Fruit fly (Drosophila melanogaster): ENCODE results near the gene Bin1.
A peak's percentile ranks its signal among the peaks of the same experiment; 100 is the strongest.

Gene Bin1

DNA sequence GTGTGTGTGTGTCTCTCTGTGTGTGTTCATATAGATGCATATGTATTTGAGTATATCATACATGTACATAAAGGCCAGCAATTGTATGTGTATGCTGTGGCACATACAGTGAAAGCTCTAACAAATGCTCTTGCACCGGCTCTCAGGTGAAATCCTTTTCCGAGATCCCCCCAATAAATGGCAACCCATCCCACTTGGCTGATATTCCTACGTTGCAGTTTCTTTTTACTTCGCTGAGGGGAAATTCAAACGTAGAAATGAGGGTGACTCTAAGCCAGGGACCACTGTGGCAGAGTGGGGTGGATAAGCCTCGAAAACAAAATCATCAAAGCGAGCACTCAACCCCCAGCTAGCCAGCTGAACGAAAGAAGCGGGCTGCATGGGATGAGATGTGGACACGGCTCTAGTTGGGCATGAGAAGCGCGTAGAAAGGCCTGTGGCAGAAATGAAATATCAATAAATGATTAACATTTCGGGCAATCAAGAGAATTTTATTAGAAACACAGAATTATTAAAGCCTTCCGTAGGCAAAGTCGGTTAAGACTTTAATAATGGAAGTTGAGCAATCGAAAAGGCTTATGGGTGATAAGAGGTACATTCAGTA lies 33.0 kb upstream of the Bin1 start (continued):
- peak; percentile 99 for TF ChIP-seq sens-2 (GFP tag; IDR thresholded peaks at IDR 0.05)
- peak; percentile 100 for TF ChIP-seq CG8944 (GFP tag; optimal IDR thresholded peaks at IDR 0.05)
- peak; percentile 98 for TF ChIP-seq zfh2 (GFP tag; optimal IDR thresholded peaks at IDR 0.05)
- peak; percentile 100 for TF ChIP-seq CG18599 (GFP tag; optimal IDR thresholded peaks at IDR 0.05)
- TF ChIP-seq CG33557 (GFP tag; optimal IDR thresholded peaks at IDR 0.05), result peak; percentile 90
- TF ChIP-seq emc (GFP tag; optimal IDR thresholded peaks at IDR 0.05), result peak; percentile 99
- peak; percentile 93 for TF ChIP-seq CG6654 (GFP tag; optimal IDR thresholded peaks at IDR 0.05)
- peak; percentile 98 for TF ChIP-seq gcm2 (GFP tag; optimal IDR thresholded peaks at IDR 0.05)
- TF ChIP-seq tna (GFP tag; IDR thresholded peaks at IDR 0.05; ENCODE audit: partially characterized antibody), result peak; percentile 63; the same call in 1 of the 2 replicates
- peak; percentile 99 for TF ChIP-seq CG1602 (GFP tag; optimal IDR thresholded peaks at IDR 0.05)
- TF ChIP-seq CG2712 (tag; optimal IDR thresholded peaks at IDR 0.05), result peak; percentile 99
- TF ChIP-seq h (optimal IDR thresholded peaks at IDR 0.05), result no peak
- peak; percentile 99 for TF ChIP-seq Atf-2 (GFP tag; optimal IDR thresholded peaks at IDR 0.05)
- TF ChIP-seq Six4 (GFP tag; optimal IDR thresholded peaks at IDR 0.05), result peak; percentile 99
- TF ChIP-seq her (GFP tag; optimal IDR thresholded peaks at IDR 0.05), result peak; percentile 98
- TF ChIP-seq CG4617 (GFP tag; optimal IDR thresholded peaks at IDR 0.05; ENCODE audit: borderline replicate concordance), result peak; percentile 99
- TF ChIP-seq Vsx1 (GFP tag; optimal IDR thresholded peaks at IDR 0.05), result peak; percentile 93
- peak; percentile 92 for TF ChIP-seq CG7745 (tag; optimal IDR thresholded peaks at IDR 0.05)
- TF ChIP-seq CG1647 (GFP tag; optimal IDR thresholded peaks at IDR 0.05), result peak; percentile 100
- no peak for TF ChIP-seq Doc3 (GFP tag; IDR thresholded peaks at IDR 0.05; ENCODE audit: partially characterized antibody)
- TF ChIP-seq CG17359 (tag; optimal IDR thresholded peaks at IDR 0.05), result peak; percentile 100
- peak; percentile 93 for TF ChIP-seq CG6765 (GFP tag; optimal IDR thresholded peaks at IDR 0.05)
- peak; percentile 99 for TF ChIP-seq shn (GFP tag; optimal IDR thresholded peaks at IDR 0.05)
- no peak for TF ChIP-seq hkb (optimal IDR thresholded peaks at IDR 0.05)
- TF ChIP-seq hkb (GFP tag; IDR thresholded peaks at IDR 0.05), result peak; percentile 100
- TF ChIP-seq dan (GFP tag; IDR thresholded peaks at IDR 0.05), result peak; percentile 99
- peak; percentile 96 for TF ChIP-seq sd (tag; optimal IDR thresholded peaks at IDR 0.05)
- peak in 2 of 3 experiments; percentile 37 to 64 for TF ChIP-seq lola (GFP tag; optimal IDR thresholded peaks at IDR 0.05)
- no peak for TF ChIP-seq cad (GFP tag; optimal IDR thresholded peaks at IDR 0.05)
- TF ChIP-seq Blimp-1 (GFP tag; optimal IDR thresholded peaks at IDR 0.05), result peak; percentile 99
- TF ChIP-seq wdn (GFP tag; IDR thresholded peaks at IDR 0.05), result peak; percentile 99
- peak; percentile 95 for TF ChIP-seq Hmx (GFP tag; optimal IDR thresholded peaks at IDR 0.05)
- TF ChIP-seq Myb (GFP tag; optimal IDR thresholded peaks at IDR 0.05), result peak; percentile 95
- peak; percentile 99 for TF ChIP-seq Dip3 (GFP tag; optimal IDR thresholded peaks at IDR 0.05)
- TF ChIP-seq stc (GFP tag; IDR thresholded peaks at IDR 0.05), result peak; percentile 100
- TF ChIP-seq Bteb2 (GFP tag; optimal IDR thresholded peaks at IDR 0.05), result peak; percentile 98
- peak; percentile 92 for TF ChIP-seq CG8478 (optimal IDR thresholded peaks at IDR 0.05)
- TF ChIP-seq CG13296 (GFP tag; optimal IDR thresholded peaks at IDR 0.05), result peak; percentile 97
- peak; percentile 94 for TF ChIP-seq exex (tag; optimal IDR thresholded peaks at IDR 0.05)
- TF ChIP-seq sisA (GFP tag; IDR thresholded peaks at IDR 0.05), result peak; percentile 100
- peak; percentile 99 for TF ChIP-seq maf-S (GFP tag; optimal IDR thresholded peaks at IDR 0.05)
- peak; percentile 98 for TF ChIP-seq CG15011 (GFP tag; optimal IDR thresholded peaks at IDR 0.05)
- peak; percentile 99 for TF ChIP-seq Dek (tag; optimal IDR thresholded peaks at IDR 0.05)
- TF ChIP-seq chinmo (GFP tag; IDR thresholded peaks at IDR 0.05; ENCODE audit: partially characterized antibody), result peak; percentile 85; the same call in 3 of the 4 replicates
- peak; percentile 98 for TF ChIP-seq cwo (GFP tag; optimal IDR thresholded peaks at IDR 0.05)
- TF ChIP-seq CG43689 (GFP tag; IDR thresholded peaks at IDR 0.05), result peak; percentile 99
- peak; percentile 99 for TF ChIP-seq peb (GFP tag; IDR thresholded peaks at IDR 0.05)
- peak; percentile 98 for TF ChIP-seq cato (GFP tag; optimal IDR thresholded peaks at IDR 0.05; ENCODE audit: borderline replicate concordance)
- TF ChIP-seq Sin3A (optimal IDR thresholded peaks at IDR 0.05), result no peak
- peak; percentile 99 for TF ChIP-seq CG31388 (GFP tag; optimal IDR thresholded peaks at IDR 0.05)
- peak; percentile 100 for TF ChIP-seq CG10654 (GFP tag; optimal IDR thresholded peaks at IDR 0.05)
